Worm (Caenorhabditis elegans) whole organism, young adult: ENCODE results near the gene zipt-2.1.

Experiments used
- F49E8.2 ChIP-seq: sonication (generic microtip); optimal IDR thresholded peaks from 3 replicates; lab custom pipeline; 2017; ENCODE audit warnings: missing genetic modification characterization, mild to moderate bottlenecking, missing compliant biosample characterization, antibody characterized with exemption, moderate library complexity; ENCODE audit not compliant: insufficient read depth
- F57C9.4 ChIP-seq: sonication (generic microtip); optimal IDR thresholded peaks from 2 replicates; lab custom pipeline; 2017; ENCODE audit warnings: mild to moderate bottlenecking, missing genetic modification characterization, missing compliant biosample characterization
- cebp-1 ChIP-seq, 2 experiments: fragments of 200-800 bp in 1 of 2; sonication (Bioruptor generic) in 1 of 2; sonication (generic microtip) in 1 of 2; IDR thresholded peaks in 1 of 2; optimal IDR thresholded peaks in 1 of 2; 2 replicates each; pipeline versions ENCODE4 v1.3.6 to Lab custom; 2017 to 2022; ENCODE audit warnings: missing compliant biosample characterization in 2 of 2, missing genetic modification characterization in 2 of 2, mild to moderate bottlenecking in 1 of 2, missing genetic modification reagents in 1 of 2, moderate library complexity in 1 of 2
- egrh-3 ChIP-seq: fragments of 200-800 bp; sonication (Bioruptor generic); IDR thresholded peaks from 2 replicates; pipeline ENCODE4 v1.3.6; 2022; ENCODE audit warnings: missing genetic modification reagents, missing genetic modification characterization, missing compliant biosample characterization

DNA sequence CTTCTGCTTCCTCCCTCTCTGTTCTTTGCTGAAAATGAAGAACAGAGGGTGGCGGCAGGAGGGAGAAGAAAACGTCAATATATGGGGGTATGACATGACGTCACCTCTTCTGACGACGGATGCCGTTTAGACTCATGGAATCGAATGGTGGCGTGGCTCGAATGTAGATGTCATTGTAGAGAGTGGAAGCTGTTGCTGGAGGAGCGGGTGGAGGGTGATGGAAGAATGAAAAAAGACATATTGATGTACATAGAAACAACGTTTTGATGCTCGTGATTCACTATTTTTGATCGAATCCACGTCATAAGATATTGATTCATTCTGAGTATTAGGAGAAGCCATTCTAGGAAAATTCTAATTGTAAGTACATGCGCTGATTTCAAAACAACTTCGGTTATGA is 19.6 kb downstream of the zipt-2.1 start:
- no peak for TF ChIP-seq cebp-1 (GFP tag; IDR thresholded peaks at IDR 0.05; lab: Robert Waterston, UW)
- no peak for TF ChIP-seq cebp-1 (tag; optimal IDR thresholded peaks at IDR 0.05; lab: Kevin White, UChicago)
- no peak for TF ChIP-seq egrh-3
- TF ChIP-seq F57C9.4 (tag; lab: Kevin White, UChicago): no peak
- TF ChIP-seq F49E8.2 (tag; lab: Kevin White, UChicago): no peak
